Fruit fly (Drosophila melanogaster) whole organism, embryonic: ENCODE results near the gene pyx.

ENCODE experiments used
- Awh ChIP-seq: fragments of 200-800 bp; sonication (Bioruptor generic); IDR thresholded peaks from 2 replicates; pipeline ENCODE4, ENCODE4 v1.3.6; 2022; ENCODE audit warnings: missing biosample characterization, missing genetic modification characterization
- B-H1 ChIP-seq: fragments of 200-800 bp; sonication (Bioruptor generic); IDR thresholded peaks from 3 replicates; pipeline ENCODE4 v1.3.6; 2022; ENCODE audit warnings: missing biosample characterization, missing genetic modification characterization
- BEAF-32 ChIP-seq: fragments of 200-800 bp; sonication (Bioruptor generic); optimal IDR thresholded peaks from 3 replicates; lab custom pipeline; 2017; ENCODE audit warnings: missing biosample characterization, missing genetic modification characterization, mild to moderate bottlenecking, moderate library complexity, missing genetic modification reagents
- CG10431 ChIP-seq: fragments of 200-800 bp; sonication (Bioruptor generic); optimal IDR thresholded peaks from 3 replicates; lab custom pipeline; 2018; ENCODE audit warnings: missing biosample characterization, mild to moderate bottlenecking, missing genetic modification characterization
- CG10979 ChIP-seq: fragments of 200-800 bp; sonication (Bioruptor generic); optimal IDR thresholded peaks from 2 replicates; lab custom pipeline; 2018; ENCODE audit warnings: missing biosample characterization, mild to moderate bottlenecking, missing genetic modification characterization, moderate library complexity
- CG11723 ChIP-seq: fragments of 200-800 bp; sonication (Bioruptor generic); optimal IDR thresholded peaks from 2 replicates; lab custom pipeline; 2017; ENCODE audit warnings: missing biosample characterization, mild to moderate bottlenecking, missing genetic modification characterization
- CG12391 ChIP-seq: fragments of 200-800 bp; sonication (Bioruptor generic); optimal IDR thresholded peaks from 3 replicates; lab custom pipeline; 2018; ENCODE audit warnings: missing biosample characterization, mild to moderate bottlenecking, missing genetic modification characterization, moderate library complexity
- CG14710 ChIP-seq: fragments of 200-800 bp; sonication (Bioruptor generic); optimal IDR thresholded peaks from 3 replicates; lab custom pipeline; 2019; ENCODE audit warnings: missing biosample characterization, mild to moderate bottlenecking, missing genetic modification characterization, moderate library complexity
- CG15696 ChIP-seq: fragments of 200-800 bp; sonication (Bioruptor generic); optimal IDR thresholded peaks from 2 replicates; lab custom pipeline; 2019; ENCODE audit warnings: missing biosample characterization, mild to moderate bottlenecking, missing genetic modification characterization, moderate library complexity
- CG16813 ChIP-seq: fragments of 200-800 bp; sonication (Bioruptor generic); IDR thresholded peaks from 3 replicates; pipeline ENCODE4 v1.3.6; 2022; ENCODE audit warnings: missing biosample characterization, missing genetic modification characterization; ENCODE audit not compliant: partially characterized antibody
- CG16863 ChIP-seq: fragments of 200-800 bp; sonication (Bioruptor generic); optimal IDR thresholded peaks from 3 replicates; lab custom pipeline; 2016; ENCODE audit warnings: missing biosample characterization, missing genetic modification characterization
- CG17361 ChIP-seq: fragments of 200-800 bp; sonication (Bioruptor generic); IDR thresholded peaks from 3 replicates; pipeline ENCODE4 v1.3.6; 2022; ENCODE audit warnings: missing biosample characterization, missing genetic modification characterization
- CG17568 ChIP-seq: fragments of 200-800 bp; sonication (Bioruptor generic); optimal IDR thresholded peaks from 2 replicates; lab custom pipeline; 2018; ENCODE audit warnings: missing biosample characterization, mild to moderate bottlenecking, missing genetic modification characterization, moderate library complexity
- CG17912 ChIP-seq: fragments of 200-800 bp; sonication (Bioruptor generic); optimal IDR thresholded peaks from 2 replicates; lab custom pipeline; 2018; ENCODE audit warnings: missing biosample characterization, mild to moderate bottlenecking, missing genetic modification characterization
- CG2120 ChIP-seq: fragments of 200-800 bp; sonication (Bioruptor generic); optimal IDR thresholded peaks from 3 replicates; lab custom pipeline; 2016; ENCODE audit warnings: missing biosample characterization, missing genetic modification characterization
- CG31388 ChIP-seq: fragments of 200-800 bp; sonication (Bioruptor generic); optimal IDR thresholded peaks from 2 replicates; lab custom pipeline; 2016; ENCODE audit warnings: missing biosample characterization, missing genetic modification characterization
- CG4820 ChIP-seq: fragments of 200-800 bp; sonication (Bioruptor generic); optimal IDR thresholded peaks from 3 replicates; lab custom pipeline; 2016; ENCODE audit warnings: missing biosample characterization, missing genetic modification characterization
- CG6683 ChIP-seq: fragments of 200-800 bp; sonication (Bioruptor generic); optimal IDR thresholded peaks from 2 replicates; lab custom pipeline; 2017; ENCODE audit warnings: missing biosample characterization, mild to moderate bottlenecking, missing genetic modification characterization, missing genetic modification reagents
- CG7271 ChIP-seq: fragments of 200-800 bp; sonication (Bioruptor generic); optimal IDR thresholded peaks from 2 replicates; lab custom pipeline; 2018; ENCODE audit warnings: missing biosample characterization, mild to moderate bottlenecking, missing genetic modification characterization, moderate library complexity
- CG7963 ChIP-seq: fragments of 200-800 bp; sonication (Bioruptor generic); IDR thresholded peaks from 3 replicates; pipeline ENCODE4 v1.3.6; 2022; ENCODE audit warnings: missing biosample characterization, missing genetic modification characterization; ENCODE audit not compliant: partially characterized antibody
- CG7987 ChIP-seq: fragments of 200-800 bp; sonication (Bioruptor generic); optimal IDR thresholded peaks from 2 replicates; lab custom pipeline; 2018; ENCODE audit warnings: missing biosample characterization, mild to moderate bottlenecking, missing genetic modification characterization, moderate library complexity
- CG8089 ChIP-seq: fragments of 200-800 bp; sonication (Bioruptor generic); optimal IDR thresholded peaks from 3 replicates; lab custom pipeline; 2016; ENCODE audit warnings: missing biosample characterization, missing genetic modification characterization
- CHES-1-like ChIP-seq: fragments of 200-800 bp; sonication (Bioruptor generic); optimal IDR thresholded peaks from 2 replicates; lab custom pipeline; 2016; ENCODE audit warnings: missing biosample characterization, missing genetic modification characterization
- Dad ChIP-seq: fragments of 200-800 bp; sonication (Bioruptor generic); optimal IDR thresholded peaks from 3 replicates; lab custom pipeline; 2016; ENCODE audit warnings: missing biosample characterization, missing genetic modification characterization
- Deaf1 ChIP-seq: fragments of 200-800 bp; optimal IDR thresholded peaks from 3 replicates; lab custom pipeline; 2019; ENCODE audit warnings: missing biosample characterization, mild to moderate bottlenecking, missing genetic modification characterization, moderate library complexity
- Ets65A ChIP-seq: fragments of 200-800 bp; sonication (Bioruptor generic); peaks from one replicate; lab custom pipeline; 2016; ENCODE audit warnings: missing biosample characterization, missing genetic modification characterization
- HLH4C ChIP-seq: fragments of 200-800 bp; sonication (Bioruptor generic); IDR thresholded peaks from 3 replicates; pipeline ENCODE4 v1.3.6; 2022; ENCODE audit warnings: missing biosample characterization, missing genetic modification characterization; ENCODE audit not compliant: partially characterized antibody
- Hand ChIP-seq: fragments of 200-800 bp; sonication (Bioruptor generic); optimal IDR thresholded peaks from 2 replicates; lab custom pipeline; 2017; ENCODE audit warnings: mild to moderate bottlenecking, missing biosample characterization, missing genetic modification reagents, missing genetic modification characterization
- Hey ChIP-seq: fragments of 200-800 bp; sonication (Bioruptor generic); optimal IDR thresholded peaks from 3 replicates; lab custom pipeline; 2018; ENCODE audit warnings: missing biosample characterization, mild to moderate bottlenecking, missing genetic modification characterization
- HmgD ChIP-seq: fragments of 200-800 bp; sonication (Bioruptor generic); optimal IDR thresholded peaks from 3 replicates; lab custom pipeline; 2016; ENCODE audit warnings: missing biosample characterization, missing genetic modification characterization
- Hr39 ChIP-seq: fragments of >200 bp; optimal IDR thresholded peaks from 2 replicates; lab custom pipeline; 2017
- Hsf ChIP-seq: fragments of 200-800 bp; sonication (Bioruptor generic); optimal IDR thresholded peaks from 3 replicates; lab custom pipeline; 2016; ENCODE audit warnings: missing biosample characterization, missing genetic modification characterization
- Oaz ChIP-seq: fragments of 200-800 bp; sonication (Bioruptor generic); IDR thresholded peaks from 2 replicates; pipeline ENCODE4 v1.3.6; 2022; ENCODE audit warnings: missing biosample characterization, missing genetic modification characterization
- Ptx1 ChIP-seq: fragments of 200-800 bp; sonication (Bioruptor generic); IDR thresholded peaks from 2 replicates; pipeline ENCODE4 v1.3.6; 2022; ENCODE audit warnings: missing biosample characterization, missing genetic modification characterization
- TFAM ChIP-seq: fragments of 200-800 bp; sonication (Bioruptor generic); optimal IDR thresholded peaks from 2 replicates; lab custom pipeline; 2017; ENCODE audit warnings: missing biosample characterization, missing genetic modification characterization, inconsistent platforms
- aop ChIP-seq: fragments of 200-800 bp; sonication (Bioruptor generic); IDR thresholded peaks from 2 replicates; pipeline ENCODE4 v1.3.6; 2022; ENCODE audit warnings: missing biosample characterization, missing genetic modification characterization
- dmrt99B ChIP-seq: fragments of 200-800 bp; sonication (Bioruptor generic); optimal IDR thresholded peaks from 2 replicates; lab custom pipeline; 2018; ENCODE audit warnings: missing biosample characterization, mild to moderate bottlenecking, missing genetic modification characterization, moderate library complexity
- esg ChIP-seq: fragments of 200-800 bp; sonication (Bioruptor generic); conservative IDR thresholded peaks from 2 replicates; pipeline ENCODE4 v1.3.6; 2022; ENCODE audit warnings: missing biosample characterization, missing genetic modification characterization
- gcm ChIP-seq: fragments of 200-800 bp; sonication (Bioruptor generic); optimal IDR thresholded peaks from 2 replicates; lab custom pipeline; 2019; ENCODE audit warnings: missing biosample characterization, mild to moderate bottlenecking, missing genetic modification characterization, moderate library complexity
- gcm2 ChIP-seq: fragments of 200-800 bp; sonication (Bioruptor generic); optimal IDR thresholded peaks from 2 replicates; lab custom pipeline; 2016; ENCODE audit warnings: missing biosample characterization, missing genetic modification characterization
- ken ChIP-seq: fragments of 200-800 bp; sonication (Bioruptor generic); IDR thresholded peaks from 3 replicates; pipeline ENCODE4 v1.3.6; 2022; ENCODE audit warnings: missing biosample characterization, missing genetic modification characterization
- pb ChIP-seq: fragments of 200-800 bp; sonication (Bioruptor generic); optimal IDR thresholded peaks from 3 replicates; lab custom pipeline; 2016; ENCODE audit warnings: missing biosample characterization, missing genetic modification characterization
- pum ChIP-seq: fragments of 200-800 bp; sonication (Bioruptor generic); optimal IDR thresholded peaks from 2 replicates; lab custom pipeline; 2016; ENCODE audit warnings: missing biosample characterization, missing genetic modification characterization
- repo ChIP-seq: fragments of 200-800 bp; sonication (Bioruptor generic); optimal IDR thresholded peaks from 2 replicates; lab custom pipeline; 2016; ENCODE audit warnings: missing biosample characterization, missing genetic modification characterization
- sim ChIP-seq: fragments of 200-800 bp; sonication (Bioruptor generic); IDR thresholded peaks from 2 replicates; pipeline ENCODE4 v1.3.6; 2022; ENCODE audit warnings: missing biosample characterization, missing genetic modification characterization
- sisA ChIP-seq: fragments of 200-800 bp; sonication (Bioruptor generic); IDR thresholded peaks from 2 replicates; pipeline ENCODE4 v1.3.6; 2022; ENCODE audit warnings: missing biosample characterization, missing genetic modification characterization
- tna ChIP-seq: fragments of 200-800 bp; sonication (Bioruptor generic); IDR thresholded peaks from 2 replicates; pipeline ENCODE4 v1.3.6; 2022; ENCODE audit warnings: missing biosample characterization, missing genetic modification characterization; ENCODE audit not compliant: partially characterized antibody
- vnd ChIP-seq: fragments of 200-800 bp; sonication (Bioruptor generic); IDR thresholded peaks from 3 replicates; pipeline ENCODE4 v1.3.6; 2022; ENCODE audit warnings: missing biosample characterization, missing genetic modification characterization; ENCODE audit not compliant: partially characterized antibody
- wek ChIP-seq: fragments of 200-800 bp; sonication (Bioruptor generic); optimal IDR thresholded peaks from 3 replicates; lab custom pipeline; 2018; ENCODE audit warnings: missing biosample characterization, mild to moderate bottlenecking, missing genetic modification characterization, moderate library complexity

pyx gene

DNA sequence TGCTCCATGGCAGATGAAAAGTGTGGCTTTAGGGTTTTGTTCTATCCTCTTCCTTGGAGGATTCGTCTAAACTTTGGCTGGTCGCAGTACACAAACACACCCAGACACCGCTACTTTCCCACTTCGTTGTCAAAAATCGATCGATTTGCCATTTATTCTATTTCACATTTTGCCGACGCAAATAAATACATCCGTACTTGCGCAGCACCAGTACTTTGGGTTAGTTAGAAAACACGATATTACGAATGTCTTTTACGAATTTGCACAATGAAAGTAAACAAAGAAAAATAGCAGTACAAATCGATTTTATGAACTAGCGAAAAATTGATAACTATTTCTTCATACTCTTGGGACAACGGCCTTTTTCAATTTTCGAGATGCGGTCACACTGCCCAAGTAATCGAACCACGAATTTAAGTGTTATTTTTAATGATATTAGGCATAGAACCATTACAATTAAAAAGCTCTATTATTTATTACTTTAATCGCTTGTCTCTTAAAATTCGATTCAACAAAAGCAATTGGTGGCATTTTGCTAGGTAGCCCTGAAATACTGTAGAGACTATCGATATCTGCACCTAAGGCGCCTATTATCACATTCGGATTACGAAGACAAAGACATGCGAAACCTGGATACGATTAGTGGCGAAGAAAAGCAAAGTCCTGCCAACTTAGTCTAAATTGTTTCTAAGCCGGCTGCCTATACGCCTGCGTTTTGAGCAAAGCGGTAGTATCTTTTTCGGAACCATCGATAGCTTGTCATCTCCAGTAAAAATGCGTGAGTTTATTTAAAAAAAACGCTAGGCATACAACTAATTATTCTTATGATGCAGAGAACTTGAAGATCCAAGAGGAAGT, 35.0 kb upstream of the pyx start, which contains the start of the genes DIP2 and wac (continued):
- peak; percentile 86 for TF ChIP-seq pum
- peak; percentile 86 for TF ChIP-seq HLH4C (GFP tag; lab: Robert Waterston, UW)
- TF ChIP-seq CG16813 (GFP tag; lab: Robert Waterston, UW) = peak; percentile 88
- peak; percentile 79 for TF ChIP-seq Dad
- peak; percentile 45; the same call in 1 of the 2 replicates for TF ChIP-seq esg
- no peak for TF ChIP-seq CG7271 (tag; lab: Kevin White, UChicago)
- peak; percentile 50 for TF ChIP-seq Oaz
- no peak for TF ChIP-seq CG17568 (GFP tag; lab: Kevin White, UChicago)
- TF ChIP-seq pb (GFP tag; lab: Kevin White, UChicago) = peak; percentile 53
- TF ChIP-seq CG17912 (GFP tag; lab: Kevin White, UChicago) = peak; percentile 69
- no peak for TF ChIP-seq sim
- peak; percentile 66 for TF ChIP-seq CG4820 (GFP tag; lab: Kevin White, UChicago)
- TF ChIP-seq gcm2 = peak; percentile 62
- peak; percentile 86 for TF ChIP-seq tna (GFP tag; lab: Robert Waterston, UW)
- peak; percentile 89 for TF ChIP-seq Deaf1 (tag; lab: Kevin White, UChicago)
- TF ChIP-seq CG2120 (GFP tag; lab: Kevin White, UChicago) = peak; percentile 94
- TF ChIP-seq Ptx1 (GFP tag; lab: Robert Waterston, UW) = peak; percentile 81
- peak; percentile 78 for TF ChIP-seq CG16863 (GFP tag; lab: Kevin White, UChicago)
- TF ChIP-seq CG7987 (GFP tag; lab: Kevin White, UChicago) = peak; percentile 75
- TF ChIP-seq CG10431 = peak; percentile 49
- peak; percentile 55 for TF ChIP-seq CG15696 (tag; lab: Kevin White, UChicago)
- peak; percentile 33 for TF ChIP-seq repo (GFP tag; lab: Kevin White, UChicago)
- TF ChIP-seq CG7963 (GFP tag; lab: Robert Waterston, UW) = peak; percentile 73
- TF ChIP-seq CG12391 (tag; lab: Kevin White, UChicago) = peak; percentile 81
- 0 out of 3 replicates have a peak, but pooled peaks have one; percentile 17 for TF ChIP-seq B-H1
- peak; percentile 69 for TF ChIP-seq CHES-1-like (GFP tag; lab: Kevin White, UChicago)
- peak; percentile 97 for TF ChIP-seq Ets65A (GFP tag; lab: Kevin White, UChicago)
- TF ChIP-seq HmgD = peak; percentile 78
- peak; percentile 42 for TF ChIP-seq CG10979 (tag; lab: Kevin White, UChicago)
- TF ChIP-seq sisA (GFP tag; lab: Robert Waterston, UW) = peak; percentile 79
- TF ChIP-seq CG17361 (GFP tag; lab: Robert Waterston, UW) = peak; percentile 62; the same call in 2 of the 3 replicates
- peak; percentile 73 for TF ChIP-seq CG8089 (GFP tag; lab: Kevin White, UChicago)
- peak; percentile 89 for TF ChIP-seq CG14710
- TF ChIP-seq dmrt99B (tag; lab: Kevin White, UChicago) = no peak
- TF ChIP-seq gcm (GFP tag; lab: Kevin White, UChicago) = peak; percentile 33
- no peak for TF ChIP-seq CG31388 (GFP tag; lab: Kevin White, UChicago)
- peak; percentile 6 for TF ChIP-seq CG6683 (GFP tag; lab: Kevin White, UChicago)
- TF ChIP-seq Hey = no peak
- 0 out of 2 replicates have a peak, but pooled peaks have one; percentile 40 for TF ChIP-seq Awh (GFP tag; lab: Robert Waterston, UW)
- TF ChIP-seq aop (GFP tag; lab: Robert Waterston, UW) = no peak
- no peak for TF ChIP-seq Hr39 (lab: Kevin White, UChicago)
- no peak for TF ChIP-seq TFAM (GFP tag; lab: Kevin White, UChicago)
- TF ChIP-seq ken = peak; percentile 81
- TF ChIP-seq Hand (GFP tag; lab: Kevin White, UChicago) = no peak
- TF ChIP-seq Hsf (GFP tag; lab: Kevin White, UChicago) = peak; percentile 88
- peak; percentile 96 for TF ChIP-seq BEAF-32
- peak; percentile 84 for TF ChIP-seq vnd
- TF ChIP-seq CG11723 = peak; percentile 28
- no peak for TF ChIP-seq wek (GFP tag; lab: Kevin White, UChicago)
